Worm (Caenorhabditis elegans) whole organism, early embryonic: ENCODE results near the gene klc-1.

Source experiments
- B0310.2 ChIP-seq: sonication (generic microtip); optimal IDR thresholded peaks from 2 replicates; lab custom pipeline; 2016; ENCODE audit warnings: mild to moderate bottlenecking, missing genetic modification characterization, missing compliant biosample characterization
- F13C5.2 ChIP-seq: sonication (generic microtip); optimal IDR thresholded peaks from 2 replicates; lab custom pipeline; 2017; ENCODE audit warnings: mild to moderate bottlenecking, missing genetic modification characterization, inconsistent platforms, missing compliant biosample characterization
- aly-1 ChIP-seq: sonication (generic microtip); optimal IDR thresholded peaks from 2 replicates; lab custom pipeline; 2016; ENCODE audit warnings: missing genetic modification characterization, missing compliant biosample characterization
- ama-1 ChIP-seq: fragments of 150-350 bp; optimal IDR thresholded peaks from 2 replicates; lab custom pipeline; 2014
- ceh-13 ChIP-seq: fragments of 200-800 bp; sonication (Bioruptor generic); optimal IDR thresholded peaks from 2 replicates; lab custom pipeline; 2018; ENCODE audit warnings: mild to moderate bottlenecking, missing genetic modification characterization, missing compliant biosample characterization
- ceh-36 ChIP-seq: sonication (generic microtip); optimal IDR thresholded peaks from 2 replicates; lab custom pipeline; 2016; ENCODE audit warnings: missing genetic modification characterization, inconsistent platforms, missing compliant biosample characterization
- ets-7 ChIP-seq: sonication (generic microtip); optimal IDR thresholded peaks from 2 replicates; lab custom pipeline; 2016; ENCODE audit warnings: missing genotype, missing genetic modification characterization, missing compliant biosample characterization
- flt-1 ChIP-seq: fragments of 200-800 bp; sonication (Bioruptor generic); IDR thresholded peaks from 2 replicates; pipeline ENCODE4 v1.3.6; 2022; ENCODE audit warnings: missing genetic modification characterization, missing compliant biosample characterization
- hmbx-1 ChIP-seq: sonication (generic microtip); optimal IDR thresholded peaks from 2 replicates; lab custom pipeline; 2016; ENCODE audit warnings: mild to moderate bottlenecking, missing genetic modification characterization, missing compliant biosample characterization
- hmg-4 ChIP-seq: fragments of 200-800 bp; sonication (Bioruptor generic); optimal IDR thresholded peaks from 2 replicates; lab custom pipeline; 2018; ENCODE audit warnings: mild to moderate bottlenecking, missing genetic modification characterization, missing compliant biosample characterization
- hnd-1 ChIP-seq: sonication (generic microtip); optimal IDR thresholded peaks from 2 replicates; lab custom pipeline; 2016; ENCODE audit warnings: missing genetic modification characterization, missing compliant biosample characterization
- pes-1 ChIP-seq: fragments of 200-800 bp; sonication (Bioruptor generic); IDR thresholded peaks from 2 replicates; pipeline ENCODE4 v1.3.6; 2022; ENCODE audit warnings: missing genetic modification reagents, missing genetic modification characterization, missing compliant biosample characterization
- scrt-1 ChIP-seq: fragments of 200-800 bp; sonication (Bioruptor generic); IDR thresholded peaks from 2 replicates; pipeline ENCODE4 v1.3.6; 2022; ENCODE audit warnings: missing genetic modification characterization, missing compliant biosample characterization
- sea-1 ChIP-seq: fragments of 200-800 bp; sonication (Bioruptor generic); conservative IDR thresholded peaks from 2 replicates; pipeline ENCODE4 v1.3.6; 2022; ENCODE audit warnings: missing genetic modification characterization, missing compliant biosample characterization
- tbx-11 ChIP-seq: fragments of 200-800 bp; sonication (Bioruptor generic); IDR thresholded peaks from 2 replicates; pipeline ENCODE4 v1.3.6; 2022; ENCODE audit warnings: missing genetic modification characterization, missing compliant biosample characterization
- tbx-37 ChIP-seq: fragments of 200-800 bp; sonication (Bioruptor generic); conservative IDR thresholded peaks from 2 replicates; pipeline ENCODE4 v1.3.6; 2022; ENCODE audit warnings: missing genetic modification reagents, missing genetic modification characterization, missing compliant biosample characterization
- tra-4 ChIP-seq: sonication (generic microtip); optimal IDR thresholded peaks from 2 replicates; lab custom pipeline; 2017; ENCODE audit warnings: missing genetic modification characterization, missing compliant biosample characterization

Gene klc-1

ce11 chrIV:11094974-11095373 is 11.4 kb downstream of the klc-1 start, which contains the start of gene M7.8:
Gene M7.8, minus strand, starts transcription at chrIV:11095085.
- no peak for TF ChIP-seq pes-1

ce11 chrIV:11097795-11098194 is 14.3 kb downstream of the klc-1 start, which contains the start of gene M7.12:
Gene M7.12, minus strand, starts transcription at chrIV:11097982.
- TF ChIP-seq hmg-4 (no peak), sea-1 (GFP tag; lab: Robert Waterston, UW) (no peak), ceh-36 (tag; lab: Kevin White, UChicago) (no peak), ets-7 (tag; lab: Kevin White, UChicago) (no peak), ama-1 (no peak), scrt-1 (GFP tag; lab: Robert Waterston, UW) (no peak), tbx-11 (GFP tag; lab: Robert Waterston, UW) (no peak), aly-1 (no peak), F13C5.2 (tag; lab: Kevin White, UChicago) (no peak), hmbx-1 (tag; lab: Kevin White, UChicago) (no peak), B0310.2 (no peak), tbx-37 (no peak)

- TF ChIP-seq flt-1 (no peak), ama-1 (no peak), aly-1 (no peak), sea-1 (GFP tag; lab: Robert Waterston, UW) (no peak), ceh-13 (GFP tag; lab: Kevin White, UChicago) (no peak), ets-7 (tag; lab: Kevin White, UChicago) (no peak), tbx-37 (no peak), F13C5.2 (tag; lab: Kevin White, UChicago) (no peak), B0310.2 (no peak), tbx-11 (GFP tag; lab: Robert Waterston, UW) (no peak), hmbx-1 (tag; lab: Kevin White, UChicago) (no peak), hnd-1 (tag; lab: Kevin White, UChicago) (no peak), ceh-36 (tag; lab: Kevin White, UChicago) (no peak), hmg-4 (no peak), scrt-1 (GFP tag; lab: Robert Waterston, UW) (no peak), tra-4 (tag; lab: Kevin White, UChicago) (no peak), pes-1 (no peak)
Observed at ce11 chrIV:11100271-11100670, 16.7 kb downstream of the klc-1 start, which contains the start of gene str-3. Gene str-3, minus strand, starts transcription at chrIV:11100371.

ce11 chrIV:11101383-11101782 is 17.8 kb downstream of the klc-1 start, which contains the start of gene srlf-18:
Gene srlf-18, minus strand, starts transcription at chrIV:11101483.
- TF ChIP-seq tra-4 (tag; lab: Kevin White, UChicago), result no peak
- TF ChIP-seq flt-1, result no peak
- TF ChIP-seq ets-7 (tag; lab: Kevin White, UChicago), result no peak
- no peak for TF ChIP-seq ceh-36 (tag; lab: Kevin White, UChicago)
- TF ChIP-seq B0310.2, result no peak
- TF ChIP-seq hnd-1 (tag; lab: Kevin White, UChicago), result no peak
- TF ChIP-seq hmbx-1 (tag; lab: Kevin White, UChicago), result no peak
- TF ChIP-seq scrt-1 (GFP tag; lab: Robert Waterston, UW), result no peak
- no peak for TF ChIP-seq tbx-37
- no peak for TF ChIP-seq hmg-4
- TF ChIP-seq tbx-11 (GFP tag; lab: Robert Waterston, UW), result no peak

ce11 chrIV:11102608-11103007 is 19.1 kb downstream of the klc-1 start, which contains the start of gene srlf-17:
Gene srlf-17, minus strand, starts transcription at chrIV:11102708.
- TF ChIP-seq ets-7 (tag; lab: Kevin White, UChicago), result no peak

- TF ChIP-seq ceh-36 (tag; lab: Kevin White, UChicago), result no peak
- TF ChIP-seq ceh-13 (GFP tag; lab: Kevin White, UChicago), result no peak
- TF ChIP-seq tbx-11 (GFP tag; lab: Robert Waterston, UW), result no peak
- no peak for TF ChIP-seq ama-1
- no peak for TF ChIP-seq ets-7 (tag; lab: Kevin White, UChicago)
- TF ChIP-seq pes-1, result no peak
- no peak for TF ChIP-seq B0310.2
- TF ChIP-seq flt-1, result no peak
- TF ChIP-seq scrt-1 (GFP tag; lab: Robert Waterston, UW), result no peak
- no peak for TF ChIP-seq sea-1 (GFP tag; lab: Robert Waterston, UW)
- no peak for TF ChIP-seq aly-1
- TF ChIP-seq hmg-4, result no peak
- no peak for TF ChIP-seq hmbx-1 (tag; lab: Kevin White, UChicago)
- no peak for TF ChIP-seq hnd-1 (tag; lab: Kevin White, UChicago)
Observed at ce11 chrIV:11103501-11103900, 20.0 kb downstream of the klc-1 start.

ce11 chrIV:11105724-11106123 is 22.2 kb downstream of the klc-1 start, which contains the start of gene srlf-24:
Gene srlf-24, minus strand, starts transcription at chrIV:11105824.
- TF ChIP-seq tbx-11 (GFP tag; lab: Robert Waterston, UW) (no peak), sea-1 (GFP tag; lab: Robert Waterston, UW) (no peak), F13C5.2 (tag; lab: Kevin White, UChicago) (no peak), hmg-4 (no peak), B0310.2 (no peak)

ce11 chrIV:11109771-11110170 is 26.2 kb downstream of the klc-1 start, which contains the start of gene pigk-1:
Gene pigk-1, minus strand, starts transcription at chrIV:11110018.
- no peak for TF ChIP-seq ets-7 (tag; lab: Kevin White, UChicago)
- TF ChIP-seq tbx-37, result no peak

ce11 chrIV:11110995-11111619 is 27.6 kb downstream of the klc-1 start, which contains the start of gene rps-5:
Gene rps-5, minus strand, starts transcription at chrIV:11111045.
- no peak for TF ChIP-seq ceh-36 (tag; lab: Kevin White, UChicago)
- no peak for TF ChIP-seq ets-7 (tag; lab: Kevin White, UChicago)
- TF ChIP-seq tra-4 (tag; lab: Kevin White, UChicago), result no peak
- TF ChIP-seq hnd-1 (tag; lab: Kevin White, UChicago), result no peak
- no peak for TF ChIP-seq F13C5.2 (tag; lab: Kevin White, UChicago)
- no peak for TF ChIP-seq sea-1 (GFP tag; lab: Robert Waterston, UW)
- no peak for TF ChIP-seq hmg-4
- TF ChIP-seq B0310.2, result no peak
- no peak for TF ChIP-seq tbx-37
- no peak for TF ChIP-seq ama-1
- TF ChIP-seq ceh-13 (GFP tag; lab: Kevin White, UChicago), result no peak
- TF ChIP-seq tbx-11 (GFP tag; lab: Robert Waterston, UW), result no peak
- no peak for TF ChIP-seq scrt-1 (GFP tag; lab: Robert Waterston, UW)
- no peak for TF ChIP-seq flt-1
